Worm (Caenorhabditis elegans): ENCODE results near the gene R160.4.

Gene R160.4

DNA sequence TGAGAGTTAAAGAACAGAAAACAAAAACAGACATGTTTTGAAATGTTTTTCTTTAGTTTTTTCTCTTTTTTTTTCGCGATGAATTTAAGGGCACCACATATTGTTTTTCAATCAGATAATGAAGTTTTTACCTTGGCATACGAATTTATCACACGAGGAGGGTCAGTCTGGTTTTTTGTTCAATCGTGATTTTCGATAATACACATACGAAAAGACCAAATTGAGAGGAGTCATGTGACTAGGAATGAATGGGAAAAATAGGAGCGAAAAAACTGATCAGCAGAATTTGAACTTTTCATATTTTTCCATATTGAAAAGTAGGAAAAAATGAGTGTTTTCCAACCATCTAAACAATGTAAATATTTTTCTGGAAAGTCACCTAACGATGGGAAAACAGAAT is 17.8 kb upstream of the R160.4 start (continued):
- peak in 1 of 6 experiments; percentile 13 for TF ChIP-seq elt-3 (tag; optimal IDR thresholded peaks at IDR 0.05)
- TF ChIP-seq lir-3 (tag; optimal IDR thresholded peaks at IDR 0.05; ENCODE audit: poor library complexity): no peak
- no peak for TF ChIP-seq sup-37 (GFP tag; optimal IDR thresholded peaks at IDR 0.05)
- no peak for TF ChIP-seq alr-1 (tag; optimal IDR thresholded peaks at IDR 0.05; ENCODE audit: borderline replicate concordance)
- TF ChIP-seq aly-2 (tag; optimal IDR thresholded peaks at IDR 0.05): no peak
- peak; percentile 1 for TF ChIP-seq C16A3.4 (tag; optimal IDR thresholded peaks at IDR 0.05)
- TF ChIP-seq nhr-20 (tag; optimal IDR thresholded peaks at IDR 0.05): peak; percentile 61

DNA sequence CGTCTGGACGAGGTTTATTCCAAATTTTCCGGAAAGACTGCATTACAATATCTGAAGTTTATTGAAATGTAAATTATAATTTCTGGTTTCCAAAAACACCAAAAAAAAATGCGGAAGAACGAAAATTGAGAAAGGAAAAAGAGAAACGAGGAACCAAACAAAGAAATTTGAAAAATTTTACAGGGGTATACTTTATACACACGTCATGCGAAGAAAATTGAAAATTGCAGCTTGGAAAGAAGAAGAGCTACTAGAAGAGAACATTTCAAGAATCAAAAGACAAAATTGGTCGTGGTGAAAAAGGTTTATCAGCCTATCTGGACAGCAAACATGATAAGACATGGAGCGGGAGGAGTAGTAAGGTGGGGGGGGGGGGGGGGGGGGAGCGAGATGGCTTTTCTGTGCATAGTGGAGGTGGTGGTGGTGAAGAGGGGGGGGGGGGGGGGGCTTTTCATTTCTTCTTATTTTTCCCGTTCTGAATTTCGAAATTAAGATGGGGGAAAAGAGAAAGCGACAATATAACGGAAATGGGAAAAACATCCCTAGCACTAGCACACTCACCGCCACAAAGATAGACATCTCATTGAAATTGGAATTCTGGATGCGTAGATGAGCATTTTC is 14.7 kb upstream of the R160.4 start, which contains the start of gene lst-2:
lst-2 (minus strand) TSS at position 51 of the 621 bp plus-strand sequence.
- TF ChIP-seq ceh-8 (GFP tag; optimal IDR thresholded peaks at IDR 0.05) (peak; percentile 40), nhr-85 (tag) (peak; percentile 32), grh-1 (GFP tag; IDR thresholded peaks at IDR 0.05) (no peak)

DNA sequence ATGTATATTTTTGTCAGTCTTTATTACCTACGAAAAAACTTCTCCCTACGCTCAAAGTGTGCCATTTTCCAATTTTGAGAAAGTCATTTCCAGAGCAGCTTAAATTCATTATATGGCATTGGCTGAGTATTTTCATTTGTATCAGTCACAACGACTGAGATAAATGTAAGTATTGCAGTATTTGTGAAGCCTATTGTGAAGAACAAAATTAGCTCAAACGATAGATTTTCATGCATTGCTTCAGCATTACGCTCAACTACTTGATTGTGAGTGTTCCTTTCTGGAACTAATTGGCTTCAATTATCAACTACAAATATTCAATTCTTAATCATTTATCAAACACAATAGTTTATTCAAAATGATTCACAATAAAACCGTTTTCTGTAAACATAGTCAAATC is 9.0 kb upstream of the R160.4 start, which contains the start of gene R160.12:
R160.12 (minus strand) TSS at position 101 of the 400 bp plus-strand sequence.
- TF ChIP-seq ceh-63 (GFP tag; optimal IDR thresholded peaks at IDR 0.05) (no peak), nhr-90 (tag; optimal IDR thresholded peaks at IDR 0.05; ENCODE audit: poor library complexity) (no peak), efl-3 (GFP tag; optimal IDR thresholded peaks at IDR 0.05) (no peak), vab-15 (tag; optimal IDR thresholded peaks at IDR 0.05) (no peak), blmp-1 (tag; optimal IDR thresholded peaks at IDR 0.05) (no peak), lir-3 (tag; optimal IDR thresholded peaks at IDR 0.05; ENCODE audit: poor library complexity) (no peak), efl-1 (optimal IDR thresholded peaks at IDR 0.05) (no peak), efl-1 (GFP tag; optimal IDR thresholded peaks at IDR 0.05 in 1 of 2) (no peak), ceh-90 (tag; optimal IDR thresholded peaks at IDR 0.05) (no peak), jun-1 (tag; optimal IDR thresholded peaks at IDR 0.05) (no peak), elt-2 (tag; optimal IDR thresholded peaks at IDR 0.05) (no peak)

DNA sequence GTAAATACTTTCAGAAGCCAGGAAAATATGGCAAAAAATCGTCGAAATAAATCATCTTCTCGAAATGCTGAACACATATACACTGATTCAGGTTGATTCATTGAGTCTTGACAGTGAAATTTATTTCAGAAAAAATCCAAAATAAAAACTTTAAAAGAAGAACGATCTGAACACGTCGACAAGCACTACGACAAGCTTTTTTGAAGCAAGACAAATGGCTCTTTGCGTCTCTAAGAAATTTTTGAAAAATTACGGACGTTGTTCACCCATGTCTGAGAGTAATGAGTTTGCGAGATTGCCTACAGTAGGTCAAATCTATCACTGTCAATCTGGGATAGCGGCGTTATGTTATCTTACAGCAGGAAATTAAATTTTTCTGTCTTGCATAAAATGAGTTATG is 8.1 kb upstream of the R160.4 start, which contains the start of gene R160.2:
R160.2 (minus strand) TSS at position 101 of the 400 bp plus-strand sequence.
- no peak for TF ChIP-seq hpl-2 (GFP tag; optimal IDR thresholded peaks at IDR 0.05)
- no peak for TF ChIP-seq ama-1 (optimal IDR thresholded peaks at IDR 0.05)
- no peak for TF ChIP-seq lin-35 (GFP tag; optimal IDR thresholded peaks at IDR 0.05)
- no peak for TF ChIP-seq snu-23 (GFP tag; optimal IDR thresholded peaks at IDR 0.05)
- no peak for TF ChIP-seq nhr-90 (tag; optimal IDR thresholded peaks at IDR 0.05; ENCODE audit: poor library complexity)
- no peak for TF ChIP-seq ces-1 (GFP tag; optimal IDR thresholded peaks at IDR 0.05)
- TF ChIP-seq zag-1 (tag; optimal IDR thresholded peaks at IDR 0.05): no peak
- TF ChIP-seq F16B12.6 (tag; optimal IDR thresholded peaks at IDR 0.05): no peak
- TF ChIP-seq fkh-10 (GFP tag; optimal IDR thresholded peaks at IDR 0.05): no peak
- TF ChIP-seq fkh-4 (tag; optimal IDR thresholded peaks at IDR 0.05; ENCODE audit: borderline replicate concordance): no peak
- TF ChIP-seq nhr-20 (tag; optimal IDR thresholded peaks at IDR 0.05): no peak
- no peak for TF ChIP-seq vab-15 (tag; optimal IDR thresholded peaks at IDR 0.05)
- no peak for TF ChIP-seq unc-30 (tag; optimal IDR thresholded peaks at IDR 0.05)
- no peak for TF ChIP-seq ceh-90 (tag; optimal IDR thresholded peaks at IDR 0.05)
- TF ChIP-seq swsn-7 (tag; optimal IDR thresholded peaks at IDR 0.05): no peak
- TF ChIP-seq nhr-11 (tag; optimal IDR thresholded peaks at IDR 0.05): no peak

DNA sequence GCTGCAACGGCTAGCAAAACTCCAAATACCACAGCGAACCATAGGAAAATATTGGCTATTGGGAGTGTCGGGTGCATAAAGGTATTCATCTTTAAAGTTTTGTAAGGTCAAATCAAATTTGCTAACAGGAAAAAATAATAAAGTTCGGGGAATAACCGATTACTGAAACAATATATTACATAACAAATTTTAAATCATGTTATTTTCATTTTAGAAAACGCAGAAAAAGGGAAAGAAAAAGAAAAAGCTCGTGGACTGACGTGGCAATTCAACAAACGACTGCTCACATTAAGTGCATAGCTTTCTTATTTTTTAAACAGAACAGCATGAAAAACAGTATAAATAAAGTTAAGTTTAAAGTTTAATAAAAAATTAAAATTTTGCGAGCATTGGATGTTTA is 4.4 kb upstream of the R160.4 start, which contains the start of gene R160.6:
R160.6 (minus strand) TSS at position 101 of the 400 bp plus-strand sequence.
- no peak for TF ChIP-seq elt-2 (tag; optimal IDR thresholded peaks at IDR 0.05)
- no peak for TF ChIP-seq isw-1 (GFP tag; IDR thresholded peaks at IDR 0.05)
- TF ChIP-seq fkh-10 (GFP tag; optimal IDR thresholded peaks at IDR 0.05): no peak
- no peak for TF ChIP-seq C34B4.2 (tag; optimal IDR thresholded peaks at IDR 0.05)
- no peak for TF ChIP-seq ces-1 (GFP tag; optimal IDR thresholded peaks at IDR 0.05)
- no peak for TF ChIP-seq lin-39 (tag; optimal IDR thresholded peaks at IDR 0.05)
- no peak for TF ChIP-seq mab-9 (GFP tag; IDR thresholded peaks at IDR 0.05)
- TF ChIP-seq ztf-4 (tag; optimal IDR thresholded peaks at IDR 0.05): no peak
- TF ChIP-seq ceh-88 (GFP tag; IDR thresholded peaks at IDR 0.05): no peak
- TF ChIP-seq fkh-4 (tag; optimal IDR thresholded peaks at IDR 0.05; ENCODE audit: borderline replicate concordance): no peak
- no peak for TF ChIP-seq vab-15 (tag; optimal IDR thresholded peaks at IDR 0.05)
- TF ChIP-seq fkh-8 (tag; optimal IDR thresholded peaks at IDR 0.05): no peak
- TF ChIP-seq ceh-90 (tag; optimal IDR thresholded peaks at IDR 0.05): no peak
- TF ChIP-seq rnt-1 (tag; optimal IDR thresholded peaks at IDR 0.05): no peak
- TF ChIP-seq nhr-71 (tag; optimal IDR thresholded peaks at IDR 0.05): no peak
- no peak for TF ChIP-seq mef-2 (tag; optimal IDR thresholded peaks at IDR 0.05)
